Fruit fly (Drosophila melanogaster): ENCODE data around the gene TP53INP.

- TF ChIP-seq h (GFP tag; optimal IDR thresholded peaks at IDR 0.05) = peak; percentile 29
- no peak for TF ChIP-seq CG9705 (GFP tag; optimal IDR thresholded peaks at IDR 0.05)
- peak; percentile 86 for TF ChIP-seq Hr83 (GFP tag; optimal IDR thresholded peaks at IDR 0.05; ENCODE audit: poor library complexity, severe bottlenecking)
- peak; percentile 70 for TF ChIP-seq psq (GFP tag; optimal IDR thresholded peaks at IDR 0.05)
- TF ChIP-seq Mio (GFP tag; optimal IDR thresholded peaks at IDR 0.05) = no peak
- no peak for TF ChIP-seq dsf (GFP tag; optimal IDR thresholded peaks at IDR 0.05; ENCODE audit: borderline replicate concordance)
These were observed 42.6 kb upstream of the TP53INP start, which contains the start of the genes Cip4 and mRpS6 for dm6 chr3L:4363887-4364794.
